Worm (Caenorhabditis elegans) whole organism, L1 larva: ENCODE results near the gene cnc-5.

Source experiments
- nhr-237 ChIP-seq: fragments of 150-350 bp; optimal IDR thresholded peaks from 2 replicates; lab custom pipeline; 2014; ENCODE audit warnings: missing biosample characterization, missing genetic modification characterization
- unc-30 ChIP-seq: sonication (generic microtip); optimal IDR thresholded peaks from 2 replicates; lab custom pipeline; 2017; ENCODE audit warnings: missing biosample characterization, missing genetic modification characterization

ce11 chrV:1456614-1457013 is 11.4 kb downstream of the cnc-5 start:
- TF ChIP-seq nhr-237 (no peak), unc-30 (tag; lab: Kevin White, UChicago) (no peak)
